Fruit fly (Drosophila melanogaster): ENCODE data around the gene SMC3.

DNA sequence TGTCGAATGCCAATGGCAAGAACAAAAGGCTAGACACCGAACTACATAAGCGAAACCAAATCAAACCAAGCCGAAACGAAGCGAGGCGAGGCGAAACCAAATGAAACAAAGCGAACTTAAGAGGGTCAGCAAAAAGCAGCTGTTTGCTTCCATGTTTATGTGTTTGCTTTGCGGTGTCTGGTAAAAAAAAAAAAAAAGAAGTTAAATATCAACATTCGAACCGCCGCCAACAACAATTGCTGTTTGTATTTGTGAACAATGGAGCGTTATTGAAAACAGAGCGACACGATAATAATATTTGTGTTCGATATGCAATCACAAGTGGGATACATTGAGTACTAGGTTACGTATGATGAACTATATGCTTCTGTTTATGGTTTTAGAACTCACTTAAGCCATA is 19.6 kb downstream of the SMC3 start:
- TF ChIP-seq CTCF (optimal IDR thresholded peaks at IDR 0.05) (no peak), CG8478 (optimal IDR thresholded peaks at IDR 0.05) (no peak)

Data from S2 (cell line).